Fruit fly (Drosophila melanogaster) whole organism, embryonic: ENCODE results near the gene CG43901.
A peak's percentile ranks its signal among the peaks of the same experiment; 100 is the strongest.

ENCODE experiments used
- Aef1 ChIP-seq: fragments of 200-800 bp; sonication (Bioruptor generic); IDR thresholded peaks from 3 replicates; pipeline ENCODE4 v1.3.6; 2022; ENCODE audit warnings: missing biosample characterization, missing genetic modification characterization
- Awh ChIP-seq: fragments of 200-800 bp; sonication (Bioruptor generic); IDR thresholded peaks from 2 replicates; pipeline ENCODE4, ENCODE4 v1.3.6; 2022; ENCODE audit warnings: missing biosample characterization, missing genetic modification characterization
- CG10431 ChIP-seq: fragments of 200-800 bp; sonication (Bioruptor generic); optimal IDR thresholded peaks from 3 replicates; lab custom pipeline; 2018; ENCODE audit warnings: missing biosample characterization, mild to moderate bottlenecking, missing genetic modification characterization
- CG10959 ChIP-seq: fragments of 200-800 bp; sonication (Bioruptor generic); IDR thresholded peaks from 2 replicates; pipeline ENCODE4 v1.3.6; 2022; ENCODE audit warnings: missing biosample characterization, missing genetic modification characterization
- CG11247 ChIP-seq: fragments of 200-800 bp; sonication (Bioruptor generic); IDR thresholded peaks from 2 replicates; pipeline ENCODE4 v1.3.6; 2022; ENCODE audit warnings: missing biosample characterization, missing genetic modification characterization
- CG12155 ChIP-seq: fragments of 200-800 bp; sonication (Bioruptor generic); optimal IDR thresholded peaks from 3 replicates; lab custom pipeline; 2016; ENCODE audit warnings: missing biosample characterization, missing genetic modification characterization
- CG12236 ChIP-seq: fragments of 200-800 bp; sonication (Bioruptor generic); optimal IDR thresholded peaks from 2 replicates; lab custom pipeline; 2016; ENCODE audit warnings: missing biosample characterization, missing genetic modification characterization
- CG12299 ChIP-seq: fragments of 200-800 bp; sonication (Bioruptor generic); optimal IDR thresholded peaks from 2 replicates; lab custom pipeline; 2018; ENCODE audit warnings: missing biosample characterization, mild to moderate bottlenecking, missing genetic modification characterization
- CG12659 ChIP-seq: fragments of 200-800 bp; sonication (Bioruptor generic); optimal IDR thresholded peaks from 3 replicates; lab custom pipeline; 2017; ENCODE audit warnings: mild to moderate bottlenecking, missing biosample characterization, missing genetic modification reagents, missing genetic modification characterization
- CG12942 ChIP-seq: fragments of 200-800 bp; sonication (Bioruptor generic); optimal IDR thresholded peaks from 3 replicates; lab custom pipeline; 2016; ENCODE audit warnings: missing biosample characterization, missing genetic modification characterization
- CG14050 ChIP-seq: fragments of 200-800 bp; sonication (Bioruptor generic); IDR thresholded peaks from 3 replicates; pipeline ENCODE4 v1.3.6; 2022; ENCODE audit warnings: missing biosample characterization, missing genetic modification characterization
- CG16779 ChIP-seq: fragments of 200-800 bp; sonication (Bioruptor generic); IDR thresholded peaks from 2 replicates; pipeline ENCODE4 v1.3.6; 2022; ENCODE audit warnings: missing biosample characterization, missing genetic modification characterization
- CG17802 ChIP-seq: fragments of 200-800 bp; sonication (Bioruptor generic); optimal IDR thresholded peaks from 2 replicates; lab custom pipeline; 2018; ENCODE audit warnings: missing biosample characterization, mild to moderate bottlenecking, missing genetic modification characterization, moderate library complexity
- CG1792 ChIP-seq: fragments of 200-800 bp; sonication (Bioruptor generic); optimal IDR thresholded peaks from 2 replicates; lab custom pipeline; 2016; ENCODE audit warnings: missing biosample characterization, missing genetic modification characterization
- CG2678 ChIP-seq: fragments of 200-800 bp; sonication (Bioruptor generic); optimal IDR thresholded peaks from 3 replicates; lab custom pipeline; 2019; ENCODE audit warnings: missing biosample characterization, mild to moderate bottlenecking, missing genetic modification characterization, moderate library complexity
- CG30020 ChIP-seq: fragments of 200-800 bp; optimal IDR thresholded peaks from 2 replicates; lab custom pipeline; 2019; ENCODE audit warnings: missing biosample characterization, mild to moderate bottlenecking, missing genetic modification characterization, moderate library complexity
- CG30431 ChIP-seq: fragments of 200-800 bp; sonication (Bioruptor generic); optimal IDR thresholded peaks from 2 replicates; lab custom pipeline; 2017; ENCODE audit warnings: missing biosample characterization, missing genetic modification characterization
- CG31441 ChIP-seq: fragments of 200-800 bp; sonication (Bioruptor generic); IDR thresholded peaks from 2 replicates; pipeline ENCODE4 v1.3.6; 2022; ENCODE audit warnings: missing biosample characterization, missing genetic modification characterization
- CG33557 ChIP-seq: fragments of 200-800 bp; sonication (Bioruptor generic); optimal IDR thresholded peaks from 2 replicates; lab custom pipeline; 2019; ENCODE audit warnings: missing biosample characterization, mild to moderate bottlenecking, missing genetic modification characterization, moderate library complexity
- CG3838 ChIP-seq: fragments of 200-800 bp; sonication (Bioruptor generic); optimal IDR thresholded peaks from 3 replicates; lab custom pipeline; 2016; ENCODE audit warnings: missing biosample characterization, missing genetic modification characterization
- CG4282 ChIP-seq: fragments of 200-800 bp; sonication (Bioruptor generic); optimal IDR thresholded peaks from 2 replicates; lab custom pipeline; 2016; ENCODE audit warnings: missing biosample characterization, missing genetic modification characterization
- CG6272 ChIP-seq: fragments of 200-800 bp; sonication (Bioruptor generic); IDR thresholded peaks from 2 replicates; pipeline ENCODE4 v1.3.6; 2022; ENCODE audit warnings: missing biosample characterization, missing genetic modification characterization
- CG7745 ChIP-seq: fragments of 200-800 bp; sonication (Bioruptor generic); optimal IDR thresholded peaks from 2 replicates; lab custom pipeline; 2018; ENCODE audit warnings: missing biosample characterization, mild to moderate bottlenecking, missing genetic modification characterization, moderate library complexity
- CG7987 ChIP-seq: fragments of 200-800 bp; sonication (Bioruptor generic); optimal IDR thresholded peaks from 2 replicates; lab custom pipeline; 2018; ENCODE audit warnings: missing biosample characterization, mild to moderate bottlenecking, missing genetic modification characterization, moderate library complexity
- CG9437 ChIP-seq: fragments of 200-800 bp; sonication (Bioruptor generic); optimal IDR thresholded peaks from 2 replicates; lab custom pipeline; 2018; ENCODE audit warnings: missing biosample characterization, mild to moderate bottlenecking, missing genetic modification characterization
- CG9797 ChIP-seq: fragments of 200-800 bp; sonication (Bioruptor generic); optimal IDR thresholded peaks from 3 replicates; lab custom pipeline; 2018; ENCODE audit warnings: missing biosample characterization, mild to moderate bottlenecking, missing genetic modification characterization
- Camta ChIP-seq: fragments of 200-800 bp; sonication (Bioruptor generic); optimal IDR thresholded peaks from 2 replicates; lab custom pipeline; 2016; ENCODE audit warnings: missing biosample characterization, missing genetic modification characterization
- Doc2 ChIP-seq: fragments of 200-800 bp; sonication (Bioruptor generic); IDR thresholded peaks from 2 replicates; pipeline ENCODE4 v1.3.6; 2022; ENCODE audit warnings: missing biosample characterization, missing genetic modification characterization
- Drgx ChIP-seq: fragments of 200-800 bp; sonication (Bioruptor generic); IDR thresholded peaks from 2 replicates; pipeline ENCODE4 v1.3.6; 2022; ENCODE audit warnings: missing biosample characterization, missing genetic modification characterization
- E2f2 ChIP-seq: fragments of 200-800 bp; sonication (Bioruptor generic); IDR thresholded peaks from 2 replicates; pipeline ENCODE4 v1.3.6; 2022; ENCODE audit warnings: missing biosample characterization, missing genetic modification characterization
- Eip74EF ChIP-seq, 2 experiments: fragments of 200-800 bp in 1 of 2; fragments of >200 bp in 1 of 2; sonication (Bioruptor generic) in 1 of 2; optimal IDR thresholded peaks; 2 replicates each; lab custom pipeline; 2017 to 2019; ENCODE audit warnings: missing biosample characterization in 2 of 2, missing genetic modification characterization in 2 of 2, mild to moderate bottlenecking in 1 of 2, moderate library complexity in 1 of 2
- HmgD ChIP-seq: fragments of 200-800 bp; sonication (Bioruptor generic); optimal IDR thresholded peaks from 3 replicates; lab custom pipeline; 2016; ENCODE audit warnings: missing biosample characterization, missing genetic modification characterization
- Mad ChIP-seq: fragments of 200-800 bp; sonication (Bioruptor generic); optimal IDR thresholded peaks from 2 replicates; lab custom pipeline; 2016; ENCODE audit warnings: missing biosample characterization, missing genetic modification characterization
- al ChIP-seq: fragments of 200-800 bp; sonication (Bioruptor generic); IDR thresholded peaks from 2 replicates; pipeline ENCODE4 v1.3.6; 2022; ENCODE audit warnings: missing biosample characterization, missing genetic modification characterization
- ase ChIP-seq: fragments of 200-800 bp; sonication (Bioruptor generic); IDR thresholded peaks from 3 replicates; pipeline ENCODE4 v1.3.6; 2022; ENCODE audit warnings: missing biosample characterization, missing genetic modification characterization
- az2 ChIP-seq: fragments of 200-800 bp; sonication (Bioruptor generic); optimal IDR thresholded peaks from 3 replicates; lab custom pipeline; 2016; ENCODE audit warnings: missing biosample characterization, missing genetic modification characterization
- bbx ChIP-seq: fragments of 200-800 bp; sonication (Bioruptor generic); IDR thresholded peaks from 2 replicates; pipeline ENCODE4 v1.3.6; 2022; ENCODE audit warnings: missing biosample characterization, missing genetic modification characterization; ENCODE audit not compliant: partially characterized antibody
- bcd ChIP-seq: fragments of 200-800 bp; sonication (Bioruptor generic); optimal IDR thresholded peaks from 2 replicates; lab custom pipeline; 2017; ENCODE audit warnings: missing biosample characterization, mild to moderate bottlenecking, missing genetic modification characterization
- disco-r ChIP-seq: fragments of 200-800 bp; sonication (Bioruptor generic); optimal IDR thresholded peaks from 2 replicates; lab custom pipeline; 2016; ENCODE audit warnings: missing biosample characterization, missing genetic modification characterization
- eve ChIP-seq, 2 experiments: fragments of >200 bp; optimal IDR thresholded peaks; 2 replicates each; lab custom pipeline; 2017; ENCODE audit warnings: missing biosample characterization in 2 of 2, missing genetic modification characterization in 2 of 2
- fd102C ChIP-seq: fragments of 200-800 bp; sonication (Bioruptor generic); optimal IDR thresholded peaks from 2 replicates; lab custom pipeline; 2018; ENCODE audit warnings: missing biosample characterization, mild to moderate bottlenecking, missing genetic modification characterization, moderate library complexity
- fru ChIP-seq: fragments of >200 bp; optimal IDR thresholded peaks from 2 replicates; lab custom pipeline; 2017
- fu2 ChIP-seq: fragments of 200-800 bp; sonication (Bioruptor generic); optimal IDR thresholded peaks from 2 replicates; lab custom pipeline; 2016; ENCODE audit warnings: missing biosample characterization, missing genetic modification characterization
- gce ChIP-seq: fragments of 200-800 bp; sonication (Bioruptor generic); IDR thresholded peaks from 3 replicates; pipeline ENCODE4 v1.3.6; 2022; ENCODE audit warnings: missing biosample characterization, missing genetic modification characterization
- gem ChIP-seq: fragments of 200-800 bp; sonication (Bioruptor generic); optimal IDR thresholded peaks from 2 replicates; lab custom pipeline; 2019; ENCODE audit warnings: missing biosample characterization, mild to moderate bottlenecking, missing genetic modification characterization, moderate library complexity
- hth ChIP-seq: fragments of >200 bp; optimal IDR thresholded peaks from 2 replicates; lab custom pipeline; 2017; ENCODE audit warnings: inconsistent platforms
- kah ChIP-seq: fragments of 200-800 bp; sonication (Bioruptor generic); optimal IDR thresholded peaks from 2 replicates; lab custom pipeline; 2018; ENCODE audit warnings: missing biosample characterization, mild to moderate bottlenecking, missing genetic modification characterization
- maf-S ChIP-seq: fragments of 200-800 bp; sonication (Bioruptor generic); optimal IDR thresholded peaks from 2 replicates; lab custom pipeline; 2016; ENCODE audit warnings: missing biosample characterization, missing genetic modification characterization
- org-1 ChIP-seq: fragments of 200-800 bp; sonication (Bioruptor generic); optimal IDR thresholded peaks from 2 replicates; lab custom pipeline; 2017; ENCODE audit warnings: missing biosample characterization, missing genetic modification characterization
- ranshi ChIP-seq: fragments of 200-800 bp; sonication (Bioruptor generic); IDR thresholded peaks from 2 replicates; pipeline ENCODE4 v1.3.6; 2022; ENCODE audit warnings: missing biosample characterization, missing genetic modification characterization
- tio ChIP-seq: fragments of 200-800 bp; sonication (Bioruptor generic); optimal IDR thresholded peaks from 2 replicates; lab custom pipeline; 2017; ENCODE audit warnings: missing biosample characterization, missing genetic modification characterization, inconsistent platforms
- tx ChIP-seq: fragments of 200-800 bp; sonication (Bioruptor generic); optimal IDR thresholded peaks from 2 replicates; lab custom pipeline; 2016; ENCODE audit warnings: missing biosample characterization, missing genetic modification characterization
- vfl ChIP-seq: fragments of 200-800 bp; sonication (Bioruptor generic); optimal IDR thresholded peaks from 2 replicates; lab custom pipeline; 2016; ENCODE audit warnings: missing biosample characterization, missing genetic modification characterization

The CG43901 gene

dm6 chrX:10857376-10857775, 48.2 kb upstream of the CG43901 start, which contains the start of the genes sofe and CG2186 (continued):
- no peak for TF ChIP-seq Awh
- TF ChIP-seq bcd (GFP tag; lab: Kevin White, UChicago) = no peak
- peak; percentile 44 for TF ChIP-seq vfl (GFP tag; lab: Kevin White, UChicago)
- no peak for TF ChIP-seq gce (GFP tag; lab: Robert Waterston, UW)
- no peak for TF ChIP-seq CG7987 (GFP tag; lab: Kevin White, UChicago)
- no peak for TF ChIP-seq tio (GFP tag; lab: Kevin White, UChicago)
- TF ChIP-seq Mad (GFP tag; lab: Kevin White, UChicago) = peak; percentile 10
- peak; percentile 68 for TF ChIP-seq CG12155
- peak; percentile 79 for TF ChIP-seq E2f2
- TF ChIP-seq Aef1 = 0 out of 3 replicates have a peak, but pooled peaks have one; percentile 20
- TF ChIP-seq Drgx (GFP tag; lab: Robert Waterston, UW) = 0 out of 2 replicates have a peak, but pooled peaks have one; percentile 19
- TF ChIP-seq fu2 (GFP tag; lab: Kevin White, UChicago) = peak; percentile 28
- TF ChIP-seq CG6272 (GFP tag; lab: Robert Waterston, UW) = no peak
- peak; percentile 82 for TF ChIP-seq bbx
- no peak for TF ChIP-seq CG10959
- no peak for TF ChIP-seq CG9437
- peak; percentile 45 for TF ChIP-seq CG30020 (tag; lab: Kevin White, UChicago)
- 0 out of 2 replicates have a peak, but pooled peaks have one; percentile 10 for TF ChIP-seq ranshi (GFP tag; lab: Robert Waterston, UW)
- no peak for TF ChIP-seq CG16779 (GFP tag; lab: Robert Waterston, UW)
- no peak for TF ChIP-seq CG11247
- TF ChIP-seq CG30431 (GFP tag; lab: Kevin White, UChicago) = no peak
- TF ChIP-seq gem (tag; lab: Kevin White, UChicago) = no peak
- TF ChIP-seq CG2678 (tag; lab: Kevin White, UChicago) = no peak
- TF ChIP-seq CG1792 (GFP tag; lab: Kevin White, UChicago) = no peak
- no peak for TF ChIP-seq kah (GFP tag; lab: Kevin White, UChicago)
- TF ChIP-seq Eip74EF (GFP tag; optimal IDR thresholded peaks at IDR 0.05; lab: Kevin White, UChicago) = no peak
- peak; percentile 61 for TF ChIP-seq CG12299 (tag; lab: Kevin White, UChicago)
- TF ChIP-seq CG12236 (GFP tag; lab: Kevin White, UChicago) = no peak
- TF ChIP-seq CG17802 (tag; lab: Kevin White, UChicago) = no peak
- no peak for TF ChIP-seq CG7745 (tag; lab: Kevin White, UChicago)
- no peak for TF ChIP-seq eve (GFP tag; optimal IDR thresholded peaks at IDR 0.05; lab: Kevin White, UChicago)
- TF ChIP-seq CG33557 (GFP tag; lab: Kevin White, UChicago) = no peak
- peak; percentile 44 for TF ChIP-seq az2 (GFP tag; lab: Kevin White, UChicago)
- no peak for TF ChIP-seq Doc2 (GFP tag; lab: Robert Waterston, UW)
- peak; percentile 53 for TF ChIP-seq CG12942 (GFP tag; lab: Kevin White, UChicago)
- no peak for TF ChIP-seq maf-S
- no peak for TF ChIP-seq disco-r (GFP tag; lab: Kevin White, UChicago)
- peak; percentile 14 for TF ChIP-seq tx (GFP tag; lab: Kevin White, UChicago)
- no peak for TF ChIP-seq CG3838 (GFP tag; lab: Kevin White, UChicago)
- TF ChIP-seq CG14050 (GFP tag; lab: Robert Waterston, UW) = no peak
- no peak for TF ChIP-seq fd102C (GFP tag; lab: Kevin White, UChicago)
- TF ChIP-seq CG4282 = no peak
- TF ChIP-seq al = no peak
- TF ChIP-seq CG12659 (GFP tag; lab: Kevin White, UChicago) = peak; percentile 46
- TF ChIP-seq CG9797 (GFP tag; lab: Kevin White, UChicago) = peak; percentile 55
- TF ChIP-seq Camta (GFP tag; lab: Kevin White, UChicago) = peak; percentile 43
- TF ChIP-seq HmgD = no peak
- TF ChIP-seq hth (lab: Kevin White, UChicago) = no peak
- no peak for TF ChIP-seq ase (GFP tag; lab: Robert Waterston, UW)
- TF ChIP-seq org-1 (GFP tag; lab: Kevin White, UChicago) = no peak
- TF ChIP-seq fru (lab: Kevin White, UChicago) = no peak
- no peak for TF ChIP-seq CG31441 (GFP tag; lab: Robert Waterston, UW)
- no peak for TF ChIP-seq CG10431 (GFP tag; lab: Kevin White, UChicago)
